Fruit fly (Drosophila melanogaster) whole organism, pupa: ENCODE measurements around the gene CG15019.

Source experiments
- CG10348 ChIP-seq: fragments of 200-800 bp; sonication (Bioruptor generic); IDR thresholded peaks from 2 replicates; pipeline ENCODE4 v1.3.6; 2022; ENCODE audit warnings: missing biosample characterization, missing genetic modification characterization
- CG12605 ChIP-seq: fragments of 200-800 bp; sonication (Bioruptor generic); IDR thresholded peaks from 2 replicates; pipeline ENCODE4 v1.3.6; 2022; ENCODE audit warnings: missing biosample characterization, missing genetic modification characterization
- CG13204 ChIP-seq: fragments of 200-800 bp; sonication (Bioruptor generic); optimal IDR thresholded peaks from 2 replicates; lab custom pipeline; 2018; ENCODE audit warnings: missing biosample characterization, mild to moderate bottlenecking, missing genetic modification characterization, moderate library complexity
- CG14655 ChIP-seq: fragments of 200-800 bp; sonication (Bioruptor generic); optimal IDR thresholded peaks from 3 replicates; lab custom pipeline; 2017; ENCODE audit warnings: mild to moderate bottlenecking, missing biosample characterization, missing genetic modification reagents, missing genetic modification characterization
- CG15710 ChIP-seq: fragments of 200-800 bp; sonication (Bioruptor generic); optimal IDR thresholded peaks from 2 replicates; lab custom pipeline; 2018; ENCODE audit warnings: missing biosample characterization, mild to moderate bottlenecking, missing genetic modification characterization, moderate library complexity
- CG17806 ChIP-seq: fragments of 200-800 bp; sonication (Bioruptor generic); optimal IDR thresholded peaks from 2 replicates; lab custom pipeline; 2018; ENCODE audit warnings: missing biosample characterization, mild to moderate bottlenecking, missing genetic modification characterization, moderate library complexity
- CG32121 ChIP-seq: fragments of 200-800 bp; sonication (Bioruptor generic); IDR thresholded peaks from 2 replicates; pipeline ENCODE4 v1.3.6; 2022; ENCODE audit warnings: missing biosample characterization, missing genetic modification characterization
- CG34367 ChIP-seq: fragments of 200-800 bp; sonication (Bioruptor generic); optimal IDR thresholded peaks from 2 replicates; lab custom pipeline; 2018; ENCODE audit warnings: missing biosample characterization, mild to moderate bottlenecking, missing genetic modification characterization
- CG4496 ChIP-seq: fragments of 200-800 bp; sonication (Bioruptor generic); IDR thresholded peaks from 3 replicates; pipeline ENCODE4 v1.3.6; 2022; ENCODE audit warnings: missing biosample characterization, missing genetic modification characterization
- CG8159 ChIP-seq: fragments of 200-800 bp; sonication (Bioruptor generic); optimal IDR thresholded peaks from 3 replicates; lab custom pipeline; 2018; ENCODE audit warnings: missing biosample characterization, mild to moderate bottlenecking, missing genetic modification characterization, moderate library complexity
- CG8301 ChIP-seq: fragments of 200-800 bp; sonication (Bioruptor generic); optimal IDR thresholded peaks from 2 replicates; lab custom pipeline; 2018; ENCODE audit warnings: missing biosample characterization, mild to moderate bottlenecking, missing genetic modification characterization
- CG9948 ChIP-seq: fragments of 200-800 bp; sonication (Bioruptor generic); optimal IDR thresholded peaks from 2 replicates; lab custom pipeline; 2018; ENCODE audit warnings: missing biosample characterization, mild to moderate bottlenecking, missing genetic modification characterization, moderate library complexity
- D1 ChIP-seq: fragments of 200-800 bp; sonication (Bioruptor generic); optimal IDR thresholded peaks from 2 replicates; lab custom pipeline; 2018; ENCODE audit warnings: missing biosample characterization, mild to moderate bottlenecking, missing genetic modification characterization, moderate library complexity
- EcR ChIP-seq: fragments of 200-800 bp; sonication (Bioruptor generic); optimal IDR thresholded peaks from 3 replicates; lab custom pipeline; 2019; ENCODE audit warnings: missing biosample characterization, missing genetic modification characterization, mild to moderate bottlenecking, moderate library complexity, missing genetic modification reagents
- Ets98B ChIP-seq: fragments of 200-800 bp; sonication (Bioruptor generic); IDR thresholded peaks from 2 replicates; pipeline ENCODE4 v1.3.6; 2022; ENCODE audit warnings: missing biosample characterization, missing genetic modification characterization
- Pif1A ChIP-seq: fragments of 200-800 bp; sonication (Bioruptor generic); optimal IDR thresholded peaks from 3 replicates; lab custom pipeline; 2016; ENCODE audit warnings: missing biosample characterization, missing genetic modification characterization
- Pif1B ChIP-seq: fragments of 200-800 bp; sonication (Bioruptor generic); optimal IDR thresholded peaks from 3 replicates; lab custom pipeline; 2016; ENCODE audit warnings: missing biosample characterization, missing genetic modification characterization
- Snoo ChIP-seq: fragments of 200-800 bp; sonication (Bioruptor generic); optimal IDR thresholded peaks from 3 replicates; lab custom pipeline; 2017; ENCODE audit warnings: missing biosample characterization, mild to moderate bottlenecking, missing genetic modification characterization, inconsistent platforms
- fd96Ca ChIP-seq: fragments of 200-800 bp; sonication (Bioruptor generic); IDR thresholded peaks from 3 replicates; pipeline ENCODE4 v1.3.6; 2022; ENCODE audit warnings: missing biosample characterization, missing genetic modification characterization
- gl ChIP-seq: fragments of 200-800 bp; sonication (Bioruptor generic); optimal IDR thresholded peaks from 2 replicates; lab custom pipeline; 2018; ENCODE audit warnings: missing biosample characterization, mild to moderate bottlenecking, missing genetic modification characterization
- rn ChIP-seq: fragments of 200-800 bp; sonication (Bioruptor generic); IDR thresholded peaks from 2 replicates; pipeline ENCODE4 v1.3.6; 2022; ENCODE audit warnings: missing biosample characterization, missing genetic modification characterization

Gene CG15019

dm6 chr3L:4382581-4382980, 23.3 kb downstream of the CG15019 start:
- no peak for TF ChIP-seq EcR
- 0 out of 3 replicates have a peak, but pooled peaks have one; percentile 24 for TF ChIP-seq fd96Ca (GFP tag; lab: Robert Waterston, UW)
- no peak for TF ChIP-seq CG4496 (GFP tag; lab: Robert Waterston, UW)
- no peak for TF ChIP-seq CG9948 (tag; lab: Kevin White, UChicago)
- no peak for TF ChIP-seq CG34367
- no peak for TF ChIP-seq CG8159
- no peak for TF ChIP-seq CG8301 (tag; lab: Kevin White, UChicago)
- TF ChIP-seq, all 21 proteins: peak for 1

dm6 chr3L:4381529-4381928, 24.3 kb downstream of the CG15019 start, which contains the start of gene CG32240:
CG32240 (minus strand) TSS chr3L:4381629.
- no peak for TF ChIP-seq CG8159
- TF ChIP-seq CG10348 (GFP tag; lab: Robert Waterston, UW), result no peak

DNA sequence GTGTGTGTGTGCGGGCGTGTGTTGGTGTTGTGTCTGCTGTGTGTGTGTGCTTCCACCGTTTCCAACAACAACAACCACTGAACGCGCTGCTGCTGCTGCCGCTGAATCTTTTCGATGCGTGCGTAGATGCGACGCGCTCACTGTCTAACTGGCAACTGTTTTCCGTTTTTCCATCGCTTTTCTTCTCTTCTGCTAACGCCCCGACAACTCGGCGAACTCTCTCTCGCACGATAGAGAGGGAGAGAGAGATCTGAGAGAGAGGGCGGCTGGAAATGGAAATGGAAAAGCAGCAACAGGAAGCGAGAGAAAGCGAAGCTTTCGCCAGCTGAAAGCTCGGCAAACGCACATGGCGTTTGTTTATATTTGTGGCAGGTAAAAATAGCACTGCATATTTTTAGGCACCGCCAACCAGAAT, 25.6 kb downstream of the CG15019 start, which contains the start of gene DopEcR:
DopEcR (minus strand) TSS at position 157 of the 415 bp plus-strand sequence.
- TF ChIP-seq CG17806 (tag; lab: Kevin White, UChicago), result no peak
- TF ChIP-seq CG14655 (GFP tag; lab: Kevin White, UChicago), result no peak
- TF ChIP-seq CG10348 (GFP tag; lab: Robert Waterston, UW), result no peak
- TF ChIP-seq CG13204 (GFP tag; lab: Kevin White, UChicago), result no peak
- TF ChIP-seq CG32121 (GFP tag; lab: Robert Waterston, UW), result 0 out of 2 replicates have a peak, but pooled peaks have one; percentile 13
- no peak for TF ChIP-seq CG8301 (tag; lab: Kevin White, UChicago)
- no peak for TF ChIP-seq EcR
- no peak for TF ChIP-seq CG34367
- peak; percentile 32; the same call in 1 of the 2 replicates for TF ChIP-seq CG12605 (GFP tag; lab: Robert Waterston, UW)
- TF ChIP-seq CG4496 (GFP tag; lab: Robert Waterston, UW), result peak; percentile 71
- TF ChIP-seq CG9948 (tag; lab: Kevin White, UChicago), result no peak
- TF ChIP-seq fd96Ca (GFP tag; lab: Robert Waterston, UW), result 0 out of 3 replicates have a peak, but pooled peaks have one; percentile 11
- TF ChIP-seq CG15710 (tag; lab: Kevin White, UChicago), result no peak
- no peak for TF ChIP-seq Pif1A
- TF ChIP-seq CG8159, result no peak

dm6 chr3L:4378895-4379294, 27.0 kb downstream of the CG15019 start:
- TF ChIP-seq CG14655 (GFP tag; lab: Kevin White, UChicago) (peak; percentile 31), rn (GFP tag; lab: Robert Waterston, UW) (no peak), gl (tag; lab: Kevin White, UChicago) (no peak), CG9948 (tag; lab: Kevin White, UChicago) (peak; percentile 37), CG15710 (tag; lab: Kevin White, UChicago) (peak; percentile 69), CG4496 (GFP tag; lab: Robert Waterston, UW) (no peak), CG17806 (tag; lab: Kevin White, UChicago) (peak; percentile 38), EcR (no peak), Pif1A (no peak), Ets98B (GFP tag; lab: Robert Waterston, UW) (no peak), fd96Ca (GFP tag; lab: Robert Waterston, UW) (no peak), Pif1B (GFP tag; lab: Kevin White, UChicago) (peak; percentile 12), CG8159 (peak; percentile 65), CG13204 (GFP tag; lab: Kevin White, UChicago) (no peak), D1 (no peak), Snoo (tag; lab: Kevin White, UChicago) (no peak), CG8301 (tag; lab: Kevin White, UChicago) (no peak), CG34367 (peak; percentile 32), CG10348 (GFP tag; lab: Robert Waterston, UW) (no peak), CG32121 (GFP tag; lab: Robert Waterston, UW) (no peak), CG12605 (GFP tag; lab: Robert Waterston, UW) (no peak)

dm6 chr3L:4377496-4377895, 28.4 kb downstream of the CG15019 start:
- no peak for TF ChIP-seq Snoo (tag; lab: Kevin White, UChicago)
- no peak for TF ChIP-seq Pif1A
- TF ChIP-seq CG4496 (GFP tag; lab: Robert Waterston, UW), result peak; percentile 60; the same call in 2 of the 3 replicates

- TF ChIP-seq CG4496 (GFP tag; lab: Robert Waterston, UW) (no peak), CG8159 (peak; percentile 12)
Observed at dm6 chr3L:4375675-4376366, 30.0 kb downstream of the CG15019 start.

dm6 chr3L:4371978-4372377, 33.9 kb downstream of the CG15019 start:
- TF ChIP-seq gl (tag; lab: Kevin White, UChicago) (no peak), CG12605 (GFP tag; lab: Robert Waterston, UW) (no peak), CG17806 (tag; lab: Kevin White, UChicago) (no peak)
